Fruit fly (Drosophila melanogaster) whole organism, embryonic: ENCODE data around the gene CG14440.

Experiments used
- Adf1 ChIP-seq: fragments of 200-800 bp; sonication (Bioruptor generic); IDR thresholded peaks from 2 replicates; pipeline ENCODE4 v1.3.6; 2022; ENCODE audit warnings: missing biosample characterization, missing genetic modification characterization
- Aef1 ChIP-seq: fragments of 200-800 bp; sonication (Bioruptor generic); IDR thresholded peaks from 3 replicates; pipeline ENCODE4 v1.3.6; 2022; ENCODE audit warnings: missing biosample characterization, missing genetic modification characterization
- C15 ChIP-seq: fragments of 200-800 bp; sonication (Bioruptor generic); IDR thresholded peaks from 3 replicates; pipeline ENCODE4 v1.3.6; 2022; ENCODE audit warnings: missing biosample characterization, missing genetic modification characterization
- CG12219 ChIP-seq: fragments of 200-800 bp; sonication (Bioruptor generic); optimal IDR thresholded peaks from 3 replicates; lab custom pipeline; 2018; ENCODE audit warnings: missing biosample characterization, mild to moderate bottlenecking, missing genetic modification characterization
- CG1233 ChIP-seq: fragments of 200-800 bp; sonication (Bioruptor generic); optimal IDR thresholded peaks from 4 replicates; lab custom pipeline; 2018; ENCODE audit warnings: missing biosample characterization, mild to moderate bottlenecking, missing genetic modification characterization
- CG14050 ChIP-seq: fragments of 200-800 bp; sonication (Bioruptor generic); IDR thresholded peaks from 3 replicates; pipeline ENCODE4 v1.3.6; 2022; ENCODE audit warnings: missing biosample characterization, missing genetic modification characterization
- CG14441 ChIP-seq: fragments of 200-800 bp; sonication (Bioruptor generic); IDR thresholded peaks from 2 replicates; pipeline ENCODE4 v1.3.6; 2022; ENCODE audit warnings: missing biosample characterization, missing genetic modification characterization
- CG15269 ChIP-seq: fragments of 200-800 bp; sonication (Bioruptor generic); optimal IDR thresholded peaks from 2 replicates; lab custom pipeline; 2018; ENCODE audit warnings: missing biosample characterization, mild to moderate bottlenecking, missing genetic modification characterization, moderate library complexity
- CG15514 ChIP-seq: fragments of 200-800 bp; sonication (Bioruptor generic); optimal IDR thresholded peaks from 3 replicates; lab custom pipeline; 2017; ENCODE audit warnings: missing biosample characterization, missing genetic modification characterization, mild to moderate bottlenecking, moderate library complexity, missing genetic modification reagents
- CG16815 ChIP-seq: fragments of 200-800 bp; sonication (Bioruptor generic); optimal IDR thresholded peaks from 3 replicates; lab custom pipeline; 2017; ENCODE audit warnings: missing biosample characterization, mild to moderate bottlenecking, missing genetic modification characterization
- CG17385 ChIP-seq: fragments of 200-800 bp; sonication (Bioruptor generic); optimal IDR thresholded peaks from 3 replicates; lab custom pipeline; 2018; ENCODE audit warnings: missing biosample characterization, mild to moderate bottlenecking, missing genetic modification characterization
- CG18262 ChIP-seq: fragments of 200-800 bp; optimal IDR thresholded peaks from 3 replicates; lab custom pipeline; 2019; ENCODE audit warnings: missing biosample characterization, mild to moderate bottlenecking, missing genetic modification characterization, moderate library complexity
- CG18619 ChIP-seq: fragments of 200-800 bp; sonication (Bioruptor generic); optimal IDR thresholded peaks from 3 replicates; lab custom pipeline; 2017; ENCODE audit warnings: missing biosample characterization, mild to moderate bottlenecking, missing genetic modification characterization
- CG2120 ChIP-seq: fragments of 200-800 bp; sonication (Bioruptor generic); optimal IDR thresholded peaks from 3 replicates; lab custom pipeline; 2016; ENCODE audit warnings: missing biosample characterization, missing genetic modification characterization
- CG30403 ChIP-seq: fragments of 200-800 bp; sonication (Bioruptor generic); optimal IDR thresholded peaks from 3 replicates; lab custom pipeline; 2016; ENCODE audit warnings: missing biosample characterization, missing genetic modification characterization
- CG30431 ChIP-seq: fragments of 200-800 bp; sonication (Bioruptor generic); optimal IDR thresholded peaks from 2 replicates; lab custom pipeline; 2017; ENCODE audit warnings: missing biosample characterization, missing genetic modification characterization
- CG4730 ChIP-seq: fragments of 200-800 bp; sonication (Bioruptor generic); IDR thresholded peaks from 2 replicates; pipeline ENCODE4 v1.3.6; 2022; ENCODE audit warnings: missing biosample characterization, missing genetic modification characterization
- CG6254 ChIP-seq: fragments of 200-800 bp; sonication (Bioruptor generic); optimal IDR thresholded peaks from 3 replicates; lab custom pipeline; 2017; ENCODE audit warnings: mild to moderate bottlenecking, missing biosample characterization, missing genetic modification reagents, missing genetic modification characterization
- CG7928 ChIP-seq: fragments of 200-800 bp; sonication (Bioruptor generic); optimal IDR thresholded peaks from 2 replicates; lab custom pipeline; 2017; ENCODE audit warnings: missing biosample characterization, mild to moderate bottlenecking, missing genetic modification characterization
- CG8290 ChIP-seq, 3 experiments: fragments of 200-800 bp; sonication (Bioruptor generic); optimal IDR thresholded peaks; 2 replicates each; lab custom pipeline; 2016 to 2019; ENCODE audit warnings: missing biosample characterization in 3 of 3, missing genetic modification characterization in 3 of 3, mild to moderate bottlenecking in 2 of 3, moderate library complexity in 1 of 3
- CG8388 ChIP-seq: fragments of 200-800 bp; sonication (Bioruptor generic); optimal IDR thresholded peaks from 2 replicates; lab custom pipeline; 2019; ENCODE audit warnings: missing biosample characterization, mild to moderate bottlenecking, missing genetic modification characterization, moderate library complexity
- Gug ChIP-seq: fragments of 200-800 bp; sonication (Bioruptor generic); IDR thresholded peaks from 4 replicates; pipeline ENCODE4 v1.3.6; 2022; ENCODE audit warnings: missing biosample characterization, missing genetic modification characterization
- Hr3 ChIP-seq: fragments of 200-800 bp; sonication (Bioruptor generic); optimal IDR thresholded peaks from 3 replicates; lab custom pipeline; 2016; ENCODE audit warnings: missing biosample characterization, missing genetic modification characterization
- Hsf ChIP-seq: fragments of 200-800 bp; sonication (Bioruptor generic); optimal IDR thresholded peaks from 3 replicates; lab custom pipeline; 2016; ENCODE audit warnings: missing biosample characterization, missing genetic modification characterization
- Pdp1 ChIP-seq, 2 experiments: fragments of 200-800 bp; sonication (Bioruptor generic); optimal IDR thresholded peaks; 3 replicates each; lab custom pipeline; 2016; ENCODE audit warnings: missing biosample characterization in 2 of 2, missing genetic modification characterization in 2 of 2, mild to moderate bottlenecking in 1 of 2, moderate library complexity in 1 of 2
- Ptx1 ChIP-seq: fragments of 200-800 bp; sonication (Bioruptor generic); IDR thresholded peaks from 2 replicates; pipeline ENCODE4 v1.3.6; 2022; ENCODE audit warnings: missing biosample characterization, missing genetic modification characterization
- Ssrp ChIP-seq: fragments of 200-800 bp; sonication (Bioruptor generic); optimal IDR thresholded peaks from 2 replicates; lab custom pipeline; 2018; ENCODE audit warnings: missing biosample characterization, mild to moderate bottlenecking, missing genetic modification characterization, moderate library complexity
- Stat92E ChIP-seq, 3 experiments: fragments of >200 bp in 2 of 3; fragments of 200-800 bp in 1 of 3; sonication (Bioruptor generic) in 1 of 3; optimal IDR thresholded peaks; 2 replicates each; lab custom pipeline; 2017 to 2019; ENCODE audit warnings: missing biosample characterization in 3 of 3, missing genetic modification characterization in 3 of 3, mild to moderate bottlenecking in 1 of 3, moderate library complexity in 1 of 3
- Tbp ChIP-seq: fragments of >200 bp; optimal IDR thresholded peaks from 2 replicates; lab custom pipeline; 2018; ENCODE audit warnings: missing biosample characterization, missing genetic modification characterization
- Xbp1 ChIP-seq: fragments of 200-800 bp; sonication (Bioruptor generic); optimal IDR thresholded peaks from 3 replicates; lab custom pipeline; 2016; ENCODE audit warnings: missing biosample characterization, mild to moderate bottlenecking, missing genetic modification characterization
- ac ChIP-seq: fragments of 200-800 bp; sonication (Bioruptor generic); optimal IDR thresholded peaks from 3 replicates; lab custom pipeline; 2017; ENCODE audit warnings: missing biosample characterization, mild to moderate bottlenecking, missing genetic modification characterization
- ap ChIP-seq: fragments of 200-800 bp; sonication (Bioruptor generic); IDR thresholded peaks from 2 replicates; pipeline ENCODE4 v1.3.6; 2022; ENCODE audit warnings: missing biosample characterization, missing genetic modification characterization
- ato ChIP-seq: fragments of 200-800 bp; sonication (Bioruptor generic); IDR thresholded peaks from 2 replicates; pipeline ENCODE4 v1.3.6; 2022; ENCODE audit warnings: missing biosample characterization, missing genetic modification characterization; ENCODE audit not compliant: partially characterized antibody
- az2 ChIP-seq: fragments of 200-800 bp; sonication (Bioruptor generic); optimal IDR thresholded peaks from 3 replicates; lab custom pipeline; 2016; ENCODE audit warnings: missing biosample characterization, missing genetic modification characterization
- cato ChIP-seq: fragments of 200-800 bp; sonication (Bioruptor generic); optimal IDR thresholded peaks from 2 replicates; lab custom pipeline; 2016; ENCODE audit warnings: missing biosample characterization, missing genetic modification characterization, borderline replicate concordance
- cg ChIP-seq: fragments of 200-800 bp; sonication (Bioruptor generic); optimal IDR thresholded peaks from 3 replicates; lab custom pipeline; 2019; ENCODE audit warnings: missing biosample characterization, mild to moderate bottlenecking, missing genetic modification characterization, moderate library complexity
- corto ChIP-seq: fragments of 200-800 bp; sonication (Bioruptor generic); optimal IDR thresholded peaks from 2 replicates; lab custom pipeline; 2016; ENCODE audit warnings: missing biosample characterization, mild to moderate bottlenecking, missing genetic modification characterization, moderate library complexity
- crol ChIP-seq: fragments of 200-800 bp; sonication (Bioruptor generic); IDR thresholded peaks from 2 replicates; pipeline ENCODE4 v1.3.6; 2022; ENCODE audit warnings: missing biosample characterization, missing genetic modification characterization
- ems ChIP-seq: fragments of 200-800 bp; sonication (Bioruptor generic); optimal IDR thresholded peaks from 3 replicates; lab custom pipeline; 2016; ENCODE audit warnings: missing biosample characterization, missing genetic modification characterization
- fd102C ChIP-seq: fragments of 200-800 bp; sonication (Bioruptor generic); optimal IDR thresholded peaks from 2 replicates; lab custom pipeline; 2018; ENCODE audit warnings: missing biosample characterization, mild to moderate bottlenecking, missing genetic modification characterization, moderate library complexity
- mld ChIP-seq: fragments of 200-800 bp; sonication (Bioruptor generic); IDR thresholded peaks from 3 replicates; pipeline ENCODE4 v1.3.6; 2022; ENCODE audit warnings: missing biosample characterization, missing genetic modification characterization; ENCODE audit not compliant: partially characterized antibody
- nmo ChIP-seq: fragments of 200-800 bp; sonication (Bioruptor generic); optimal IDR thresholded peaks from 2 replicates; lab custom pipeline; 2018; ENCODE audit warnings: missing biosample characterization, mild to moderate bottlenecking, missing genetic modification characterization, moderate library complexity
- seq ChIP-seq: fragments of 200-800 bp; sonication (Bioruptor generic); IDR thresholded peaks from 2 replicates; pipeline ENCODE4 v1.3.6; 2022; ENCODE audit warnings: missing biosample characterization, missing genetic modification characterization
- sqz ChIP-seq: fragments of 200-800 bp; sonication (Bioruptor generic); optimal IDR thresholded peaks from 3 replicates; lab custom pipeline; 2018; ENCODE audit warnings: missing biosample characterization, mild to moderate bottlenecking, missing genetic modification characterization
- trem ChIP-seq: fragments of 200-800 bp; optimal IDR thresholded peaks from 3 replicates; lab custom pipeline; 2019; ENCODE audit warnings: missing biosample characterization, mild to moderate bottlenecking, missing genetic modification characterization, moderate library complexity
- ttk ChIP-seq: fragments of 200-800 bp; sonication (Bioruptor generic); IDR thresholded peaks from 2 replicates; pipeline ENCODE4 v2.1.2; 2022; ENCODE audit warnings: missing biosample characterization, missing genetic modification characterization
- twi ChIP-seq: fragments of 200-800 bp; optimal IDR thresholded peaks from 2 replicates; lab custom pipeline; 2019; ENCODE audit warnings: missing biosample characterization, mild to moderate bottlenecking, missing genetic modification characterization, moderate library complexity
- zfh1 ChIP-seq: fragments of 200-800 bp; sonication (Bioruptor generic); IDR thresholded peaks from 3 replicates; pipeline ENCODE4 v1.3.6; 2022; ENCODE audit warnings: missing biosample characterization, missing genetic modification characterization
- zfh2 ChIP-seq: fragments of 200-800 bp; sonication (Bioruptor generic); optimal IDR thresholded peaks from 2 replicates; lab custom pipeline; 2016; ENCODE audit warnings: missing biosample characterization, missing genetic modification characterization

The CG14440 gene

DNA sequence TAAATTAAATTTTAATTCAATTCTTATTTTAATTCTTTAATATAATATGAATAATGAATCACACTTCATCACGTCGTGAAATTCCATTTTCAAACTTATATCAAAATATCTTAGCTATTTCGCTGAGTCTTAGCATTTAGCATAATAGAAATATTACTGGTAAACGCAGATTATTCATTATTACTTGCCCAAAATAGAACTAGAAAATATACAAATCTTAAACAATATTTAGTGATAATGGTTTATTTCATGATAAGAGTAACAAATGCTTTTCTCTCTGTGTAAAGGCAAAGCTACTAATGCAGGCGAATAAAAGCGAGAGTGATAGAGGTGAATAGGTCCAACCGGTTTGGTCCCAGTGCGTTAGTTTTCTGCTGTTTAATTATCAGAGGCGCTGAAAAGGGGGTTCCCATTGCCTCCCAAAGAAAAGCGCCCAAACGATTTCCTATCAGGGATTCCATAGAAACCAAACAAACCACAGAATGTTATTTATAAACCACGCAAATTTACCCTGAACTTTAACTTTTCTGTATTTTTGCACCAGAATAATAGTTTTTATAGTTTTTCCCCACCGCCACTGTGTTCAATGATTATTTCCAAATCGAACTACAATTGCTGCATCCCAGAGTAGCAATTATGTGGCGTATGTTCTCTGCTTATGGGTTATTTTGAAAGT, 35.4 kb downstream of the CG14440 start (continued):
- no peak for TF ChIP-seq sqz (GFP tag; lab: Kevin White, UChicago)
- TF ChIP-seq CG14050 (GFP tag; lab: Robert Waterston, UW): peak; percentile 32; the same call in 1 of the 3 replicates
- peak; percentile 68 for TF ChIP-seq Ssrp
- TF ChIP-seq Xbp1 (GFP tag; lab: Kevin White, UChicago): peak; percentile 49
- no peak for TF ChIP-seq C15
- TF ChIP-seq CG8290 (GFP tag; optimal IDR thresholded peaks at IDR 0.05; lab: Kevin White, UChicago): no peak
- peak in 1 of 2 experiments; percentile 46 for TF ChIP-seq CG8290 (tag; optimal IDR thresholded peaks at IDR 0.05; lab: Kevin White, UChicago)
- TF ChIP-seq ap: 0 out of 2 replicates have a peak, but pooled peaks have one; percentile 27
- peak; percentile 35 for TF ChIP-seq zfh2 (GFP tag; lab: Kevin White, UChicago)
- TF ChIP-seq seq (GFP tag; lab: Robert Waterston, UW): peak; percentile 59; the same call in 1 of the 2 replicates
- TF ChIP-seq CG16815 (GFP tag; lab: Kevin White, UChicago): no peak
- peak; percentile 56 for TF ChIP-seq CG15269 (tag; lab: Kevin White, UChicago)
- no peak for TF ChIP-seq CG18619 (GFP tag; lab: Kevin White, UChicago)
- no peak for TF ChIP-seq corto
- no peak for TF ChIP-seq CG17385 (GFP tag; lab: Kevin White, UChicago)
- TF ChIP-seq Hsf: peak; percentile 29
- TF ChIP-seq CG1233 (GFP tag; lab: Kevin White, UChicago): no peak
- no peak for TF ChIP-seq ato (GFP tag; lab: Robert Waterston, UW)
- TF ChIP-seq nmo (GFP tag; lab: Kevin White, UChicago): peak; percentile 19
- TF ChIP-seq CG15514: peak; percentile 23
- peak; percentile 1 for TF ChIP-seq Hr3 (GFP tag; lab: Kevin White, UChicago)
- TF ChIP-seq trem (tag; lab: Kevin White, UChicago): no peak
- no peak for TF ChIP-seq Adf1 (GFP tag; lab: Robert Waterston, UW)
- TF ChIP-seq ttk (GFP tag; lab: Robert Waterston, UW): peak; percentile 35; the same call in 1 of the 2 replicates
- TF ChIP-seq crol (GFP tag; lab: Robert Waterston, UW): no peak
- no peak for TF ChIP-seq az2
- no peak for TF ChIP-seq CG30431 (GFP tag; lab: Kevin White, UChicago)
- peak; percentile 63; the same call in 1 of the 2 replicates for TF ChIP-seq Ptx1 (GFP tag; lab: Robert Waterston, UW)
- peak; percentile 52 for TF ChIP-seq CG2120
- TF ChIP-seq Gug: peak; percentile 47; the same call in 1 of the 4 replicates
- no peak for TF ChIP-seq ems
- no peak for TF ChIP-seq zfh1 (GFP tag; lab: Robert Waterston, UW)
- peak; percentile 15 to 24 for TF ChIP-seq Pdp1 (GFP tag; optimal IDR thresholded peaks at IDR 0.05; lab: Kevin White, UChicago)
- TF ChIP-seq Tbp (GFP tag; lab: Kevin White, UChicago): no peak
- TF ChIP-seq CG14441 (GFP tag; lab: Robert Waterston, UW): peak; percentile 93
- TF ChIP-seq cg (GFP tag; lab: Kevin White, UChicago): no peak
- TF ChIP-seq CG4730: no peak
- TF ChIP-seq Stat92E (GFP tag; optimal IDR thresholded peaks at IDR 0.05; lab: Kevin White, UChicago): no peak
- TF ChIP-seq CG18262: peak; percentile 40
- TF ChIP-seq CG7928 (GFP tag; lab: Kevin White, UChicago): no peak
- no peak for TF ChIP-seq twi (tag; lab: Kevin White, UChicago)
- TF ChIP-seq Aef1 (GFP tag; lab: Robert Waterston, UW): peak; percentile 37; the same call in 1 of the 3 replicates
- TF ChIP-seq CG12219: peak; percentile 46
- TF ChIP-seq CG6254: peak; percentile 10
- no peak for TF ChIP-seq fd102C (GFP tag; lab: Kevin White, UChicago)
- TF ChIP-seq CG30403: peak; percentile 28
- no peak for TF ChIP-seq cato (GFP tag; lab: Kevin White, UChicago)
- no peak for TF ChIP-seq mld (GFP tag; lab: Robert Waterston, UW)
- TF ChIP-seq CG8388 (GFP tag; lab: Kevin White, UChicago): peak; percentile 21
- no peak for TF ChIP-seq ac
